Fruit fly (Drosophila melanogaster) whole organism, embryonic: Measurements from ENCODE around the gene CG13476.

Experiments used
- Asciz ChIP-seq: fragments of 200-800 bp; sonication (Bioruptor generic); optimal IDR thresholded peaks from 2 replicates; lab custom pipeline; 2017; ENCODE audit warnings: missing biosample characterization, mild to moderate bottlenecking, missing genetic modification characterization, missing genetic modification reagents
- BtbVII ChIP-seq: fragments of 200-800 bp; sonication (Bioruptor generic); optimal IDR thresholded peaks from 3 replicates; lab custom pipeline; 2017; ENCODE audit warnings: missing biosample characterization, mild to moderate bottlenecking, missing genetic modification characterization
- CG13624 ChIP-seq: fragments of 200-800 bp; sonication (Bioruptor generic); optimal IDR thresholded peaks from 2 replicates; lab custom pipeline; 2016; ENCODE audit warnings: missing biosample characterization, missing genetic modification characterization
- CG1529 ChIP-seq: fragments of 200-800 bp; sonication (Bioruptor generic); optimal IDR thresholded peaks from 3 replicates; lab custom pipeline; 2018; ENCODE audit warnings: missing biosample characterization, missing genetic modification characterization
- CG1603 ChIP-seq: fragments of 200-800 bp; sonication (Bioruptor generic); optimal IDR thresholded peaks from 2 replicates; lab custom pipeline; 2019; ENCODE audit warnings: missing biosample characterization, mild to moderate bottlenecking, missing genetic modification characterization, moderate library complexity
- CG18262 ChIP-seq: fragments of 200-800 bp; optimal IDR thresholded peaks from 3 replicates; lab custom pipeline; 2019; ENCODE audit warnings: missing biosample characterization, mild to moderate bottlenecking, missing genetic modification characterization, moderate library complexity
- CG2678 ChIP-seq: fragments of 200-800 bp; sonication (Bioruptor generic); optimal IDR thresholded peaks from 3 replicates; lab custom pipeline; 2019; ENCODE audit warnings: missing biosample characterization, mild to moderate bottlenecking, missing genetic modification characterization, moderate library complexity
- CG31224 ChIP-seq: fragments of 200-800 bp; sonication (Bioruptor generic); IDR thresholded peaks from 2 replicates; pipeline ENCODE4 v1.3.6; 2022; ENCODE audit warnings: missing biosample characterization, missing genetic modification characterization
- CG31365 ChIP-seq: fragments of 200-800 bp; sonication (Bioruptor generic); optimal IDR thresholded peaks from 2 replicates; lab custom pipeline; 2018; ENCODE audit warnings: missing biosample characterization, mild to moderate bottlenecking, missing genetic modification characterization
- CG4282 ChIP-seq: fragments of 200-800 bp; sonication (Bioruptor generic); optimal IDR thresholded peaks from 2 replicates; lab custom pipeline; 2016; ENCODE audit warnings: missing biosample characterization, missing genetic modification characterization
- CG4707 ChIP-seq: fragments of 200-800 bp; sonication (Bioruptor generic); optimal IDR thresholded peaks from 2 replicates; lab custom pipeline; 2018; ENCODE audit warnings: missing biosample characterization, mild to moderate bottlenecking, missing genetic modification characterization, moderate library complexity
- CG5180 ChIP-seq: fragments of 200-800 bp; sonication (Bioruptor generic); optimal IDR thresholded peaks from 3 replicates; lab custom pipeline; 2017; ENCODE audit warnings: missing biosample characterization, missing genetic modification characterization, mild to moderate bottlenecking, moderate library complexity, missing genetic modification reagents
- CG5953 ChIP-seq: fragments of 200-800 bp; sonication (Bioruptor generic); IDR thresholded peaks from 2 replicates; pipeline ENCODE4 v1.3.6; 2022; ENCODE audit warnings: missing biosample characterization, missing genetic modification characterization
- CG7372 ChIP-seq: fragments of 200-800 bp; sonication (Bioruptor generic); IDR thresholded peaks from 2 replicates; pipeline ENCODE4 v1.3.6; 2022; ENCODE audit warnings: missing biosample characterization, missing genetic modification characterization
- CG9609 ChIP-seq: fragments of 200-800 bp; sonication (Bioruptor generic); optimal IDR thresholded peaks from 3 replicates; lab custom pipeline; 2016; ENCODE audit warnings: missing biosample characterization, missing genetic modification characterization
- CoRest ChIP-seq: fragments of 200-800 bp; sonication (Bioruptor generic); optimal IDR thresholded peaks from 3 replicates; lab custom pipeline; 2018; ENCODE audit warnings: missing biosample characterization, mild to moderate bottlenecking, missing genetic modification characterization, moderate library complexity
- CrebB ChIP-seq: fragments of 200-800 bp; sonication (Bioruptor generic); optimal IDR thresholded peaks from 3 replicates; lab custom pipeline; 2018; ENCODE audit warnings: missing biosample characterization, mild to moderate bottlenecking, missing genetic modification characterization
- Deaf1 ChIP-seq: fragments of 200-800 bp; optimal IDR thresholded peaks from 3 replicates; lab custom pipeline; 2019; ENCODE audit warnings: missing biosample characterization, mild to moderate bottlenecking, missing genetic modification characterization, moderate library complexity
- Dref ChIP-seq: fragments of 200-800 bp; sonication (Bioruptor generic); IDR thresholded peaks from 2 replicates; pipeline ENCODE4 v1.3.6; 2022; ENCODE audit warnings: missing biosample characterization, missing genetic modification characterization
- Hmr ChIP-seq: fragments of 200-800 bp; sonication (Bioruptor generic); optimal IDR thresholded peaks from 3 replicates; lab custom pipeline; 2017; ENCODE audit warnings: mild to moderate bottlenecking, missing biosample characterization, missing genetic modification reagents, missing genetic modification characterization
- Hr51 ChIP-seq, 2 experiments: fragments of 200-800 bp; sonication (Bioruptor generic); optimal IDR thresholded peaks; 2 replicates in 1 of 2; 3 replicates in 1 of 2; lab custom pipeline; 2016 to 2018; ENCODE audit warnings: missing biosample characterization in 2 of 2, missing genetic modification characterization in 2 of 2, mild to moderate bottlenecking in 1 of 2, moderate library complexity in 1 of 2
- MESR4 ChIP-seq: fragments of 200-800 bp; sonication (Bioruptor generic); optimal IDR thresholded peaks from 2 replicates; lab custom pipeline; 2018; ENCODE audit warnings: missing biosample characterization, mild to moderate bottlenecking, missing genetic modification characterization, moderate library complexity
- Meics ChIP-seq: fragments of 200-800 bp; sonication (Bioruptor generic); optimal IDR thresholded peaks from 2 replicates; lab custom pipeline; 2017; ENCODE audit warnings: missing biosample characterization, mild to moderate bottlenecking, missing genetic modification characterization
- Mrtf ChIP-seq: fragments of 200-800 bp; sonication (Bioruptor generic); IDR thresholded peaks from 3 replicates; pipeline ENCODE4 v1.3.6; 2022; ENCODE audit warnings: missing biosample characterization, missing genetic modification characterization
- Nf-YB ChIP-seq: fragments of 200-800 bp; sonication (Bioruptor generic); optimal IDR thresholded peaks from 3 replicates; lab custom pipeline; 2019; ENCODE audit warnings: missing biosample characterization, mild to moderate bottlenecking, missing genetic modification characterization, moderate library complexity
- Trl ChIP-seq, 3 experiments: fragments of >200 bp in 2 of 3; fragments of 200-800 bp in 1 of 3; sonication (Bioruptor generic) in 1 of 3; optimal IDR thresholded peaks; 2 replicates in 1 of 3; 3 replicates in 2 of 3; lab custom pipeline; 2016 to 2017; ENCODE audit warnings: missing biosample characterization in 1 of 3, missing genetic modification characterization in 1 of 3
- Xrp1 ChIP-seq: fragments of 200-800 bp; sonication (Bioruptor generic); IDR thresholded peaks from 2 replicates; pipeline ENCODE4 v1.3.6; 2022; ENCODE audit warnings: missing biosample characterization, missing genetic modification characterization
- amos ChIP-seq: fragments of 200-800 bp; sonication (Bioruptor generic); IDR thresholded peaks from 2 replicates; pipeline ENCODE4 v1.3.6; 2022; ENCODE audit warnings: missing biosample characterization, missing genetic modification characterization; ENCODE audit not compliant: partially characterized antibody
- aop ChIP-seq: fragments of 200-800 bp; sonication (Bioruptor generic); IDR thresholded peaks from 2 replicates; pipeline ENCODE4 v1.3.6; 2022; ENCODE audit warnings: missing biosample characterization, missing genetic modification characterization
- ato ChIP-seq: fragments of 200-800 bp; sonication (Bioruptor generic); IDR thresholded peaks from 2 replicates; pipeline ENCODE4 v1.3.6; 2022; ENCODE audit warnings: missing biosample characterization, missing genetic modification characterization; ENCODE audit not compliant: partially characterized antibody
- bsh ChIP-seq, 2 experiments: fragments of 200-800 bp; sonication (Bioruptor generic); optimal IDR thresholded peaks; 2 replicates each; lab custom pipeline; 2017 to 2018; ENCODE audit warnings: mild to moderate bottlenecking in 2 of 2, missing biosample characterization in 2 of 2, missing genetic modification characterization in 2 of 2, moderate library complexity in 1 of 2
- cad ChIP-seq: fragments of >200 bp; optimal IDR thresholded peaks from 2 replicates; lab custom pipeline; 2017; ENCODE audit warnings: missing biosample characterization, missing genetic modification characterization
- chif ChIP-seq, 2 experiments: fragments of 200-800 bp; sonication (Bioruptor generic); optimal IDR thresholded peaks; 3 replicates each; lab custom pipeline; 2016; ENCODE audit warnings: missing biosample characterization in 2 of 2, missing genetic modification characterization in 2 of 2
- chm ChIP-seq: fragments of 200-800 bp; sonication (Bioruptor generic); IDR thresholded peaks from 2 replicates; pipeline ENCODE4 v1.3.6; 2022; ENCODE audit warnings: missing biosample characterization, missing genetic modification characterization
- dati ChIP-seq: fragments of 200-800 bp; sonication (Bioruptor generic); IDR thresholded peaks from 2 replicates; pipeline ENCODE4 v1.3.6; 2022; ENCODE audit warnings: missing biosample characterization, missing genetic modification characterization
- ems ChIP-seq: fragments of 200-800 bp; sonication (Bioruptor generic); optimal IDR thresholded peaks from 3 replicates; lab custom pipeline; 2016; ENCODE audit warnings: missing biosample characterization, missing genetic modification characterization
- eyg ChIP-seq: fragments of 200-800 bp; sonication (Bioruptor generic); optimal IDR thresholded peaks from 3 replicates; lab custom pipeline; 2016; ENCODE audit warnings: missing biosample characterization, missing genetic modification characterization
- fd64A ChIP-seq: fragments of 200-800 bp; sonication (Bioruptor generic); optimal IDR thresholded peaks from 3 replicates; lab custom pipeline; 2018; ENCODE audit warnings: missing biosample characterization, mild to moderate bottlenecking, missing genetic modification characterization
- lab ChIP-seq: fragments of 200-800 bp; sonication (Bioruptor generic); optimal IDR thresholded peaks from 3 replicates; lab custom pipeline; 2017; ENCODE audit warnings: missing biosample characterization, missing genetic modification characterization, mild to moderate bottlenecking, moderate library complexity, missing genetic modification reagents
- lov ChIP-seq, 2 experiments: fragments of 200-800 bp in 1 of 2; fragments of >200 bp in 1 of 2; sonication (Bioruptor generic) in 1 of 2; IDR thresholded peaks in 1 of 2; optimal IDR thresholded peaks in 1 of 2; 2 replicates in 1 of 2; 3 replicates in 1 of 2; pipeline versions ENCODE4 v1.3.6 to Lab custom; 2017 to 2022; ENCODE audit warnings: missing biosample characterization in 1 of 2, missing genetic modification characterization in 1 of 2
- luna ChIP-seq: fragments of 200-800 bp; sonication (Bioruptor generic); optimal IDR thresholded peaks from 2 replicates; lab custom pipeline; 2016; ENCODE audit warnings: missing biosample characterization, missing genetic modification characterization
- p53 ChIP-seq: fragments of 200-800 bp; sonication (Bioruptor generic); optimal IDR thresholded peaks from 2 replicates; lab custom pipeline; 2016; ENCODE audit warnings: missing biosample characterization, missing genetic modification characterization
- peb ChIP-seq: fragments of 200-800 bp; sonication (Bioruptor generic); IDR thresholded peaks from 2 replicates; pipeline ENCODE4 v1.3.6; 2022; ENCODE audit warnings: missing biosample characterization, missing genetic modification characterization
- pnt ChIP-seq: fragments of 200-800 bp; sonication (Bioruptor generic); optimal IDR thresholded peaks from 3 replicates; lab custom pipeline; 2016; ENCODE audit warnings: missing biosample characterization, missing genetic modification characterization
- sd ChIP-seq: fragments of 200-800 bp; sonication (Bioruptor generic); optimal IDR thresholded peaks from 3 replicates; lab custom pipeline; 2018; ENCODE audit warnings: missing biosample characterization, mild to moderate bottlenecking, missing genetic modification characterization, moderate library complexity
- sens-2 ChIP-seq: fragments of 200-800 bp; sonication (Bioruptor generic); IDR thresholded peaks from 2 replicates; pipeline ENCODE4 v1.3.6; 2022; ENCODE audit warnings: missing biosample characterization, missing genetic modification characterization
- sr ChIP-seq: fragments of 200-800 bp; sonication (Bioruptor generic); IDR thresholded peaks from 3 replicates; pipeline ENCODE4 v1.3.6; 2022; ENCODE audit warnings: missing biosample characterization, missing genetic modification characterization
- vfl ChIP-seq: fragments of 200-800 bp; sonication (Bioruptor generic); optimal IDR thresholded peaks from 2 replicates; lab custom pipeline; 2016; ENCODE audit warnings: missing biosample characterization, missing genetic modification characterization

CG13476 gene

DNA sequence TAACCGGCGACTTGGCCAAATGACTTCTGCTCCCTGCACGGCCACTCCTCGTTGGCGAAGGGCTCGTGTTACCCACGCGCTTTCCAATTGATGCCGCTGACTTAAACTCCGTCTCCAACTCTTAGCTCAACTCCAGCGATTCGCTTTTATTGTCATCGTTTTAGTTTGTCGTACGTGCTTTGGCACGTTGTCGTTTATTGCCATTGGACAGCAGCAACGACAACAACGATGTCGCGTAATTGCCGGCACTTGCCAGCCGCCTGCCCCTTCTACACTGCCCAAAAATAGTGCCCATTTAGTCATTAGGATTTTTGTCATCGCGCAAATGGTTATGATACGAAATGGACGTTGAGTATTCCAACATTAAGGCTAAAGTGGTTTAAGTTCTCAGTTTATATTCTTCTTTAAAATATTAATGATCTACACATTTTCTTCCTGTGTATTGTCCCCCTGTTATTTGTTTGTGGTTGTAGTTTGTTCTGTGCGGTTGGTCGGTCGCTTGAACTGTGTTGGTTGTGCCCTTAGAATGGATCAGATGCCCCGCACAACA lies 39.4 kb upstream of the CG13476 start (continued):
- TF ChIP-seq lab: peak; percentile 93
- TF ChIP-seq Meics: peak; percentile 85
- TF ChIP-seq CG13624: peak; percentile 93
- TF ChIP-seq bsh (GFP tag; optimal IDR thresholded peaks at IDR 0.05; lab: Kevin White, UChicago): peak; percentile 88 to 95
- TF ChIP-seq CG31365 (tag; lab: Kevin White, UChicago): peak; percentile 51
- peak; percentile 91 for TF ChIP-seq chm (GFP tag; lab: Robert Waterston, UW)
- TF ChIP-seq Hmr (GFP tag; lab: Kevin White, UChicago): peak; percentile 87
- peak; percentile 69 for TF ChIP-seq eyg (GFP tag; lab: Kevin White, UChicago)
- TF ChIP-seq Xrp1: peak; percentile 95
- peak; percentile 83 for TF ChIP-seq sens-2 (GFP tag; lab: Robert Waterston, UW)
- TF ChIP-seq CG1529 (GFP tag; lab: Kevin White, UChicago): peak; percentile 86
- TF ChIP-seq vfl: peak; percentile 75
- no peak for TF ChIP-seq cad (GFP tag; lab: Kevin White, UChicago)
- TF ChIP-seq CG9609: peak; percentile 83
- peak; percentile 92 for TF ChIP-seq ems (GFP tag; lab: Kevin White, UChicago)
- TF ChIP-seq Deaf1 (tag; lab: Kevin White, UChicago): peak; percentile 71
- peak; percentile 57; the same call in 1 of the 2 replicates for TF ChIP-seq CG5953 (GFP tag; lab: Robert Waterston, UW)
- peak; percentile 83 for TF ChIP-seq CrebB (tag; lab: Kevin White, UChicago)
- peak; percentile 92 for TF ChIP-seq CG18262
- TF ChIP-seq CG5180 (GFP tag; lab: Kevin White, UChicago): peak; percentile 78
- TF ChIP-seq lov (optimal IDR thresholded peaks at IDR 0.05; lab: Kevin White, UChicago): no peak
- peak; percentile 88 for TF ChIP-seq lov (GFP tag; IDR thresholded peaks at IDR 0.05; lab: Robert Waterston, UW)
- peak; percentile 77 for TF ChIP-seq Mrtf (GFP tag; lab: Robert Waterston, UW)
- peak; percentile 2 for TF ChIP-seq luna
- peak; percentile 47 for TF ChIP-seq MESR4
- no peak for TF ChIP-seq amos
- peak; percentile 71 for TF ChIP-seq fd64A
- TF ChIP-seq sd (tag; lab: Kevin White, UChicago): peak; percentile 64
- TF ChIP-seq Nf-YB (GFP tag; lab: Kevin White, UChicago): peak; percentile 79
- peak; percentile 64 for TF ChIP-seq dati
- TF ChIP-seq aop (GFP tag; lab: Robert Waterston, UW): peak; percentile 78
- TF ChIP-seq Asciz (GFP tag; lab: Kevin White, UChicago): peak; percentile 85
- TF ChIP-seq p53 (GFP tag; lab: Kevin White, UChicago): peak; percentile 51
- TF ChIP-seq sr (GFP tag; lab: Robert Waterston, UW): 0 out of 3 replicates have a peak, but pooled peaks have one; percentile 10
- no peak for TF ChIP-seq ato (GFP tag; lab: Robert Waterston, UW)
- peak; percentile 91 for TF ChIP-seq CG1603
- no peak for TF ChIP-seq Trl (optimal IDR thresholded peaks at IDR 0.05; lab: Kevin White, UChicago)
- TF ChIP-seq Trl (GFP tag; optimal IDR thresholded peaks at IDR 0.05; lab: Kevin White, UChicago): peak; percentile 89
- peak; percentile 83 for TF ChIP-seq CG4282 (GFP tag; lab: Kevin White, UChicago)
- TF ChIP-seq CG7372 (GFP tag; lab: Robert Waterston, UW): peak; percentile 72
- peak; percentile 91 for TF ChIP-seq CoRest
- peak; percentile 83 for TF ChIP-seq pnt (GFP tag; lab: Kevin White, UChicago)
- TF ChIP-seq CG4707 (GFP tag; lab: Kevin White, UChicago): peak; percentile 86
- TF ChIP-seq CG31224 (GFP tag; lab: Robert Waterston, UW): peak; percentile 68
- TF ChIP-seq Hr51 (GFP tag; optimal IDR thresholded peaks at IDR 0.05; lab: Kevin White, UChicago): peak; percentile 74 to 90
- TF ChIP-seq BtbVII: peak; percentile 80
- TF ChIP-seq chif (GFP tag; optimal IDR thresholded peaks at IDR 0.05; lab: Kevin White, UChicago): peak; percentile 92 to 94
- no peak for TF ChIP-seq Dref
- TF ChIP-seq peb (GFP tag; lab: Robert Waterston, UW): peak; percentile 72
- TF ChIP-seq CG2678 (tag; lab: Kevin White, UChicago): peak; percentile 83
